Worm (Caenorhabditis elegans): ENCODE measurements around the gene fbxb-84.

fbxb-84 gene

ce11 chrIII:188426-188888 is 42.2 kb upstream of the fbxb-84 start, which contains the start of gene ubc-20 (continued):
- no peak for TF ChIP-seq nhr-10 (tag; optimal IDR thresholded peaks at IDR 0.05)
- no peak for TF ChIP-seq Y75B8A.6 (GFP tag; IDR thresholded peaks at IDR 0.05)
- no peak for TF ChIP-seq fkh-10 (GFP tag; optimal IDR thresholded peaks at IDR 0.05)
- TF ChIP-seq spr-1 (tag; optimal IDR thresholded peaks at IDR 0.05) = no peak
- no peak for TF ChIP-seq dmd-6 (GFP tag; IDR thresholded peaks at IDR 0.05)
- no peak for TF ChIP-seq duxl-1 (tag; optimal IDR thresholded peaks at IDR 0.05; ENCODE audit: poor library complexity)
- TF ChIP-seq dve-1 (tag; optimal IDR thresholded peaks at IDR 0.05; ENCODE audit: insufficient read depth) = no peak
- no peak for TF ChIP-seq ceh-20 (GFP tag; IDR thresholded peaks at IDR 0.05)
- TF ChIP-seq lin-38 (GFP tag; IDR thresholded peaks at IDR 0.05) = no peak
- no peak for TF ChIP-seq mdl-1 (tag; optimal IDR thresholded peaks at IDR 0.05)
- no peak for TF ChIP-seq unc-62 (GFP tag; optimal IDR thresholded peaks at IDR 0.05 in 1 of 2)
- no peak for TF ChIP-seq unc-62 (tag; optimal IDR thresholded peaks at IDR 0.05)
- no peak for TF ChIP-seq hif-1 (tag; optimal IDR thresholded peaks at IDR 0.05)
- peak; percentile 25 for TF ChIP-seq nhr-77 (tag; optimal IDR thresholded peaks at IDR 0.05)

ce11 chrIII:187829-188228 is 41.6 kb upstream of the fbxb-84 start, which contains the start of gene mxl-2:
mxl-2 (minus strand) TSS chrIII:188131.
- TF ChIP-seq zip-2 (tag; optimal IDR thresholded peaks at IDR 0.05) = no peak
- TF ChIP-seq set-16 (GFP tag; IDR thresholded peaks at IDR 0.05) = peak; percentile 75
- no peak for TF ChIP-seq ctbp-1 (GFP tag; IDR thresholded peaks at IDR 0.05)
- no peak for TF ChIP-seq lin-13 (GFP tag; optimal IDR thresholded peaks at IDR 0.05)
- TF ChIP-seq unc-39 (tag; optimal IDR thresholded peaks at IDR 0.05) = no peak
- TF ChIP-seq R02D3.7 (tag; optimal IDR thresholded peaks at IDR 0.05) = no peak
- no peak for TF ChIP-seq Y48G9A.11 (GFP tag; IDR thresholded peaks at IDR 0.05)
- TF ChIP-seq zfp-2 (tag; optimal IDR thresholded peaks at IDR 0.05) = no peak
- TF ChIP-seq nhr-111 (GFP tag; optimal IDR thresholded peaks at IDR 0.05) = no peak

ce11 chrIII:185909-186308 is 39.6 kb upstream of the fbxb-84 start:
- peak; percentile 26 for TF ChIP-seq aha-1 (tag)

- no peak for TF ChIP-seq nhr-237 (tag; optimal IDR thresholded peaks at IDR 0.05)
- peak; percentile 24 for TF ChIP-seq ceh-28 (tag; optimal IDR thresholded peaks at IDR 0.05)
- TF ChIP-seq nhr-11 (tag; optimal IDR thresholded peaks at IDR 0.05) = no peak
- TF ChIP-seq cey-2 (tag; optimal IDR thresholded peaks at IDR 0.05; ENCODE audit: borderline replicate concordance, insufficient read depth) = no peak
Measured at ce11 chrIII:184335-184734, 38.1 kb upstream of the fbxb-84 start.

- no peak for TF ChIP-seq pha-4 (GFP tag; IDR thresholded peaks at IDR 0.05)
- TF ChIP-seq pha-4 (tag; optimal IDR thresholded peaks at IDR 0.05) = no peak
- TF ChIP-seq nhr-48 (tag; optimal IDR thresholded peaks at IDR 0.05) = no peak
- no peak for TF ChIP-seq lin-38 (GFP tag; IDR thresholded peaks at IDR 0.05)
- no peak for TF ChIP-seq T26A8.4 (GFP tag; IDR thresholded peaks at IDR 0.05)
- no peak for TF ChIP-seq dmd-6 (GFP tag; IDR thresholded peaks at IDR 0.05)
- peak; percentile 36 for TF ChIP-seq pqm-1 (tag; optimal IDR thresholded peaks at IDR 0.05)
- TF ChIP-seq ZK546.5 (tag; optimal IDR thresholded peaks at IDR 0.05) = no peak
- peak; percentile 69 for TF ChIP-seq nhr-28 (tag; optimal IDR thresholded peaks at IDR 0.05)
- no peak for TF ChIP-seq aly-2 (tag; optimal IDR thresholded peaks at IDR 0.05)
- no peak for TF ChIP-seq spr-1 (tag; optimal IDR thresholded peaks at IDR 0.05)
- no peak for TF ChIP-seq Y48G9A.11 (GFP tag; IDR thresholded peaks at IDR 0.05)
- TF ChIP-seq hif-1 (tag; optimal IDR thresholded peaks at IDR 0.05) = no peak
- TF ChIP-seq nhr-77 (tag; optimal IDR thresholded peaks at IDR 0.05) = peak; percentile 53
- TF ChIP-seq fos-1 (tag; optimal IDR thresholded peaks at IDR 0.05) = no peak
Measured at ce11 chrIII:183072-183471, 36.8 kb upstream of the fbxb-84 start.
